Fruit fly (Drosophila melanogaster): ENCODE data around the gene CG42724.
A peak's percentile ranks its signal among the peaks of the same experiment; 100 is the strongest.

Gene CG42724

dm6 chr3R:6410412-6411225 lies 42.5 kb upstream of the CG42724 start (continued):
- TF ChIP-seq Jarid2 (GFP tag; optimal IDR thresholded peaks at IDR 0.05) (peak; percentile 73), Ets97D (GFP tag; optimal IDR thresholded peaks at IDR 0.05) (peak; percentile 27), gem (tag; optimal IDR thresholded peaks at IDR 0.05) (peak; percentile 94), Hr3 (GFP tag; optimal IDR thresholded peaks at IDR 0.05) (peak; percentile 86), eyg (GFP tag; optimal IDR thresholded peaks at IDR 0.05) (peak; percentile 68), CG7271 (tag; optimal IDR thresholded peaks at IDR 0.05) (peak; percentile 42), CG11560 (tag; IDR thresholded peaks at IDR 0.05) (peak; percentile 60; the same call in 1 of the 3 replicates), CG7928 (GFP tag; optimal IDR thresholded peaks at IDR 0.05) (peak; percentile 68), CTCF (GFP tag; optimal IDR thresholded peaks at IDR 0.05) (peak; percentile 54), crp (GFP tag; optimal IDR thresholded peaks at IDR 0.05) (peak in 1 of 2 experiments; percentile 56), Abd-B (GFP tag; optimal IDR thresholded peaks at IDR 0.05) (peak; percentile 79), sug (tag; optimal IDR thresholded peaks at IDR 0.05) (peak; percentile 83), CG15696 (tag; optimal IDR thresholded peaks at IDR 0.05) (peak; percentile 49), fu2 (GFP tag; optimal IDR thresholded peaks at IDR 0.05) (peak; percentile 72), trh (GFP tag; optimal IDR thresholded peaks at IDR 0.05) (peak; percentile 53), CG17359 (tag; optimal IDR thresholded peaks at IDR 0.05) (peak; percentile 83), hth (optimal IDR thresholded peaks at IDR 0.05) (no peak), trem (tag; optimal IDR thresholded peaks at IDR 0.05) (peak; percentile 72), usp (GFP tag; optimal IDR thresholded peaks at IDR 0.05) (no peak), row (GFP tag; IDR thresholded peaks at IDR 0.05) (peak; percentile 87), sima (GFP tag; optimal IDR thresholded peaks at IDR 0.05) (peak; percentile 55), Dip3 (GFP tag; optimal IDR thresholded peaks at IDR 0.05) (peak; percentile 78), CG11504 (tag; optimal IDR thresholded peaks at IDR 0.05) (peak; percentile 94), Hmx (GFP tag; optimal IDR thresholded peaks at IDR 0.05) (peak; percentile 82), NC2β (GFP tag; optimal IDR thresholded peaks at IDR 0.05) (peak; percentile 65), CG30020 (tag; optimal IDR thresholded peaks at IDR 0.05) (peak; percentile 72), maf-S (GFP tag; optimal IDR thresholded peaks at IDR 0.05) (peak; percentile 81), CG6765 (GFP tag; optimal IDR thresholded peaks at IDR 0.05) (peak; percentile 71), Adf1 (GFP tag; IDR thresholded peaks at IDR 0.05) (peak; percentile 48), CG12659 (GFP tag; optimal IDR thresholded peaks at IDR 0.05) (peak; percentile 94), yki (optimal IDR thresholded peaks at IDR 0.05) (peak; percentile 41), gsb (GFP tag; IDR thresholded peaks at IDR 0.05) (0 out of 2 replicates have a peak, but pooled peaks have one; percentile 50), CG13296 (GFP tag; optimal IDR thresholded peaks at IDR 0.05) (peak; percentile 87), CG15479 (GFP tag; optimal IDR thresholded peaks at IDR 0.05) (no peak), Awh (GFP tag; IDR thresholded peaks at IDR 0.05) (peak; percentile 61; the same call in 1 of the 2 replicates), GATAe (GFP tag; conservative IDR thresholded peaks at IDR 0.05) (0 out of 2 replicates have a peak, but pooled peaks have one; percentile 52), Rfx (GFP tag; IDR thresholded peaks at IDR 0.05) (peak; percentile 63), CG10565 (GFP tag; optimal IDR thresholded peaks at IDR 0.05) (peak; percentile 10), gcm (GFP tag; optimal IDR thresholded peaks at IDR 0.05) (peak; percentile 82), Xrp1 (GFP tag; IDR thresholded peaks at IDR 0.05) (peak; percentile 67; the same call in 1 of the 2 replicates), YL-1 (GFP tag; optimal IDR thresholded peaks at IDR 0.05) (peak; percentile 56), Vsx1 (GFP tag; optimal IDR thresholded peaks at IDR 0.05) (peak; percentile 78), eve (GFP tag; optimal IDR thresholded peaks at IDR 0.05) (peak in 1 of 2 experiments; percentile 98), Atf3 (GFP tag; optimal IDR thresholded peaks at IDR 0.05) (peak; percentile 53), CG10431 (GFP tag; optimal IDR thresholded peaks at IDR 0.05) (peak; percentile 49), lbe (GFP tag; optimal IDR thresholded peaks at IDR 0.05) (peak; percentile 27), pnt (GFP tag; optimal IDR thresholded peaks at IDR 0.05) (peak; percentile 74), PHDP (tag; optimal IDR thresholded peaks at IDR 0.05) (peak; percentile 88), vnd (GFP tag; IDR thresholded peaks at IDR 0.05; ENCODE audit: partially characterized antibody) (no peak), nmo (GFP tag; optimal IDR thresholded peaks at IDR 0.05) (peak; percentile 95)
